Worm (Caenorhabditis elegans) whole organism, young adult: ENCODE data around the gene nspc-3.
A peak's percentile ranks its signal among the peaks of the same experiment; 100 is the strongest.

Experiments used
- B0019.2 ChIP-seq: fragments of 200-800 bp; sonication (Bioruptor generic); conservative IDR thresholded peaks from 2 replicates; pipeline ENCODE4 v1.3.6; 2022; ENCODE audit warnings: missing genetic modification reagents, missing genetic modification characterization, missing compliant biosample characterization
- C06A6.2 ChIP-seq: fragments of 200-800 bp; sonication (Bioruptor generic); conservative IDR thresholded peaks from 2 replicates; pipeline ENCODE4 v1.3.6; 2022; ENCODE audit warnings: missing genetic modification characterization, missing compliant biosample characterization
- D2030.7 ChIP-seq: fragments of 200-800 bp; sonication (Bioruptor generic); IDR thresholded peaks from 2 replicates; pipeline ENCODE4 v1.3.6; 2022; ENCODE audit warnings: missing genetic modification reagents, missing genetic modification characterization, missing compliant biosample characterization
- F10E7.11 ChIP-seq: sonication (generic microtip); optimal IDR thresholded peaks from 2 replicates; lab custom pipeline; 2017; ENCODE audit warnings: mild to moderate bottlenecking, missing genetic modification characterization, moderate library complexity, missing compliant biosample characterization
- F33H1.4 ChIP-seq: fragments of 200-800 bp; sonication (Bioruptor generic); IDR thresholded peaks from 2 replicates; pipeline ENCODE4 v1.3.6; 2022; ENCODE audit warnings: missing genetic modification reagents, missing genetic modification characterization, missing compliant biosample characterization
- F39B2.1 ChIP-seq: fragments of 200-800 bp; sonication (Bioruptor generic); IDR thresholded peaks from 2 replicates; pipeline ENCODE4 v1.3.6; 2022; ENCODE audit warnings: missing genetic modification reagents, missing genetic modification characterization, missing compliant biosample characterization
- ZK185.1 ChIP-seq: sonication (generic microtip); optimal IDR thresholded peaks from 2 replicates; lab custom pipeline; 2016; ENCODE audit warnings: mild to moderate bottlenecking, missing genetic modification characterization, missing compliant biosample characterization; ENCODE audit not compliant: poor library complexity, severe bottlenecking
- aptf-3 ChIP-seq: fragments of 200-800 bp; sonication (Bioruptor generic); IDR thresholded peaks from 2 replicates; pipeline ENCODE4 v1.3.6; 2022; ENCODE audit warnings: missing genetic modification characterization, missing compliant biosample characterization
- atf-7 ChIP-seq: sonication (generic microtip); optimal IDR thresholded peaks from 2 replicates; lab custom pipeline; 2017; ENCODE audit warnings: mild to moderate bottlenecking, missing genetic modification characterization, missing compliant biosample characterization
- attf-3 ChIP-seq: fragments of 200-800 bp; sonication (Bioruptor generic); conservative IDR thresholded peaks from 2 replicates; pipeline ENCODE4 v1.3.6; 2022; ENCODE audit warnings: missing genetic modification reagents, missing genetic modification characterization, missing compliant biosample characterization
- bed-2 ChIP-seq: fragments of 200-800 bp; sonication (Bioruptor generic); IDR thresholded peaks from 2 replicates; pipeline ENCODE4 v1.3.6; 2022; ENCODE audit warnings: missing genetic modification reagents, missing genetic modification characterization, missing compliant biosample characterization
- cebp-1 ChIP-seq, 2 experiments: fragments of 200-800 bp in 1 of 2; sonication (Bioruptor generic) in 1 of 2; sonication (generic microtip) in 1 of 2; IDR thresholded peaks in 1 of 2; optimal IDR thresholded peaks in 1 of 2; 2 replicates each; pipeline versions ENCODE4 v1.3.6 to Lab custom; 2017 to 2022; ENCODE audit warnings: missing compliant biosample characterization in 2 of 2, missing genetic modification characterization in 2 of 2, mild to moderate bottlenecking in 1 of 2, missing genetic modification reagents in 1 of 2, moderate library complexity in 1 of 2
- egl-18 ChIP-seq: fragments of 200-800 bp; sonication (Bioruptor generic); IDR thresholded peaks from 2 replicates; pipeline ENCODE4 v1.3.6; 2022; ENCODE audit warnings: missing genetic modification reagents, missing genetic modification characterization, missing compliant biosample characterization
- him-1 ChIP-seq: sonication (generic microtip); optimal IDR thresholded peaks from 2 replicates; lab custom pipeline; 2016; ENCODE audit warnings: missing genotype, missing genetic modification reagents, missing genetic modification characterization, missing compliant biosample characterization
- hmg-1.2 ChIP-seq: fragments of 200-800 bp; sonication (Bioruptor generic); IDR thresholded peaks from 2 replicates; pipeline ENCODE4 v1.3.6; 2022; ENCODE audit warnings: missing genetic modification reagents, missing genetic modification characterization, missing compliant biosample characterization
- lin-26 ChIP-seq: fragments of 200-800 bp; sonication (Bioruptor generic); IDR thresholded peaks from 2 replicates; pipeline ENCODE4 v1.3.6; 2022; ENCODE audit warnings: missing genetic modification reagents, missing genetic modification characterization, missing compliant biosample characterization
- lin-40 ChIP-seq: sonication (generic microtip); optimal IDR thresholded peaks from 2 replicates; lab custom pipeline; 2016; ENCODE audit warnings: missing genetic modification characterization, mild to moderate bottlenecking, missing compliant biosample characterization, missing genotype, missing genetic modification reagents
- lir-1 ChIP-seq: fragments of 200-800 bp; sonication (Bioruptor generic); conservative IDR thresholded peaks from 2 replicates; pipeline ENCODE4 v1.3.6; 2022; ENCODE audit warnings: missing genetic modification reagents, missing genetic modification characterization, missing compliant biosample characterization
- madf-3 ChIP-seq: fragments of 200-800 bp; sonication (Bioruptor generic); IDR thresholded peaks from 2 replicates; pipeline ENCODE4 v1.3.6; 2022; ENCODE audit warnings: missing genetic modification reagents, missing genetic modification characterization, missing compliant biosample characterization
- nfyb-1 ChIP-seq: fragments of 200-800 bp; sonication (Bioruptor generic); IDR thresholded peaks from 2 replicates; pipeline ENCODE4 v1.3.6; 2022; ENCODE audit warnings: missing genetic modification reagents, missing genetic modification characterization, missing compliant biosample characterization
- nhr-80 ChIP-seq: sonication (generic microtip); optimal IDR thresholded peaks from 2 replicates; lab custom pipeline; 2016; ENCODE audit warnings: missing genetic modification characterization, missing compliant biosample characterization
- repo-1 ChIP-seq: sonication (generic microtip); optimal IDR thresholded peaks from 2 replicates; lab custom pipeline; 2017; ENCODE audit warnings: mild to moderate bottlenecking, missing genetic modification characterization, missing compliant biosample characterization
- somi-1 ChIP-seq: fragments of 200-800 bp; sonication (Bioruptor generic); optimal IDR thresholded peaks from 2 replicates; lab custom pipeline; 2018; ENCODE audit warnings: mild to moderate bottlenecking, missing genetic modification characterization, missing compliant biosample characterization
- zfh-2 ChIP-seq: fragments of 200-800 bp; sonication (Bioruptor generic); conservative IDR thresholded peaks from 2 replicates; pipeline ENCODE4 v1.3.6; 2022; ENCODE audit warnings: missing genetic modification reagents, missing genetic modification characterization, missing compliant biosample characterization
- zim-3 ChIP-seq: sonication (generic microtip); optimal IDR thresholded peaks from 2 replicates; lab custom pipeline; 2017; ENCODE audit warnings: mild to moderate bottlenecking, missing genetic modification characterization, moderate library complexity, missing compliant biosample characterization
- ztf-18 ChIP-seq: sonication (generic microtip); optimal IDR thresholded peaks from 2 replicates; lab custom pipeline; 2016; ENCODE audit warnings: missing genotype, mild to moderate bottlenecking, missing genetic modification characterization, missing compliant biosample characterization
- ztf-25 ChIP-seq: fragments of 200-800 bp; sonication (Bioruptor generic); IDR thresholded peaks from 2 replicates; pipeline ENCODE4 v1.3.6; 2022; ENCODE audit warnings: missing genetic modification reagents, missing genetic modification characterization, missing compliant biosample characterization

Gene nspc-3

ce11 chrX:8556614-8557196 lies 19.8 kb downstream of the nspc-3 start, which contains the start of gene utx-1:
Gene utx-1 (plus strand): TSS chrX:8557146.
- TF ChIP-seq atf-7 (tag; lab: Kevin White, UChicago) (no peak), lin-40 (tag; lab: Kevin White, UChicago) (peak; percentile 30), ztf-18 (tag; lab: Kevin White, UChicago) (peak; percentile 9), attf-3 (peak; percentile 78), cebp-1 (GFP tag; IDR thresholded peaks at IDR 0.05; lab: Robert Waterston, UW) (peak; percentile 86), cebp-1 (tag; optimal IDR thresholded peaks at IDR 0.05; lab: Kevin White, UChicago) (peak; percentile 98), F33H1.4 (no peak), ZK185.1 (tag; lab: Kevin White, UChicago) (peak; percentile 16), bed-2 (no peak), lir-1 (no peak), hmg-1.2 (GFP tag; lab: Robert Waterston, UW) (peak; percentile 83; the same call in 1 of the 2 replicates), zfh-2 (GFP tag; lab: Robert Waterston, UW) (peak; percentile 44; the same call in 1 of the 2 replicates)

- TF ChIP-seq lir-1: no peak
- TF ChIP-seq nfyb-1 (GFP tag; lab: Robert Waterston, UW): no peak
- TF ChIP-seq F10E7.11: no peak
- no peak for TF ChIP-seq zim-3 (tag; lab: Kevin White, UChicago)
- no peak for TF ChIP-seq madf-3
- TF ChIP-seq F39B2.1 (GFP tag; lab: Robert Waterston, UW): no peak
Measured at ce11 chrX:8562586-8562985, 25.7 kb downstream of the nspc-3 start.

ce11 chrX:8563663-8564450 lies 27.0 kb downstream of the nspc-3 start:
- TF ChIP-seq ztf-25 (GFP tag; lab: Robert Waterston, UW) (no peak), nhr-80 (tag; lab: Kevin White, UChicago) (peak; percentile 60), aptf-3 (no peak)

- TF ChIP-seq ztf-25 (GFP tag; lab: Robert Waterston, UW): no peak
- no peak for TF ChIP-seq somi-1
- no peak for TF ChIP-seq zfh-2 (GFP tag; lab: Robert Waterston, UW)
- TF ChIP-seq, all 124 proteins: peak for 0
Measured at ce11 chrX:8564451-8564795, 27.5 kb downstream of the nspc-3 start.

- no peak for TF ChIP-seq B0019.2 (GFP tag; lab: Robert Waterston, UW)
- TF ChIP-seq nfyb-1 (GFP tag; lab: Robert Waterston, UW): 0 out of 2 replicates have a peak, but pooled peaks have one; percentile 42
- TF ChIP-seq repo-1 (tag; lab: Kevin White, UChicago): no peak
- TF ChIP-seq him-1: no peak
- TF ChIP-seq lin-26: no peak
- no peak for TF ChIP-seq C06A6.2
- no peak for TF ChIP-seq D2030.7
- TF ChIP-seq egl-18 (GFP tag; lab: Robert Waterston, UW): no peak
Measured at ce11 chrX:8565810-8566416, 29.0 kb downstream of the nspc-3 start.
